Worm (Caenorhabditis elegans) whole organism, midembryonic: ENCODE measurements around the gene F09F9.5.

ENCODE experiments used
- T22C8.4 ChIP-seq: fragments of 200-800 bp; sonication (Bioruptor generic); IDR thresholded peaks from 2 replicates; pipeline ENCODE4 v1.3.6; 2022; ENCODE audit warnings: missing genetic modification characterization, missing compliant biosample characterization
- med-1 ChIP-seq: sonication (generic microtip); optimal IDR thresholded peaks from 2 replicates; lab custom pipeline; 2017; ENCODE audit warnings: missing genetic modification characterization, mild to moderate bottlenecking, missing compliant biosample characterization, antibody characterized with exemption, missing genetic modification reagents; ENCODE audit not compliant: insufficient read depth
- ztf-23 ChIP-seq: fragments of 200-800 bp; sonication (Bioruptor generic); IDR thresholded peaks from 2 replicates; pipeline ENCODE4 v1.3.6; 2022; ENCODE audit warnings: missing genetic modification reagents, missing genetic modification characterization, missing compliant biosample characterization

DNA sequence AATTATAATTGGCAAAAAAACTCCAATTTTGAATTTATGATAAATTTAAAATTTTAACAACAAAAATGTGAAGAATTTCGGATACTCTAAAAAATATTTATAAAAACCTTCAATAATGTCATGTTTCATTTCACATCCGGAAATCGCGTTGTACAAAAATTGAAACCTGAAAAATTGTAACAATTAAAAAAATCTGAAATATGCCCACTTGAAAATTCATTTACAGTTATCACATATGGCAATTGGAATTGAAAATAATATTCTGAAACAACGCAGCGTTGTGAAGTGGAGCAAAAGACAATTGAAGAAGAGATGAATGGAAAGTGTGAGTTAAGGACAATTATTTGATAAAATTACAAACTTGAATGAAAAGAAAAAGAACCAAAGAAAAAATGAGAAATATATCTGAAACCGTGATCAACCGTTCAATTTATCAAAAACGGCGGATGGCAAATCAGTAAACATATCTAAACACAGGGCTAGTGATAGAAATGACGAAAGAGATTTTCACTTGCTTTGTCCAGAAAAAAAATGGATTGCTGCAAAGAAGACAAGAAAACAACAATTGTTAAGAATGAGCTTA lies 30.8 kb downstream of the F09F9.5 start:
- TF ChIP-seq T22C8.4 (GFP tag; lab: Robert Waterston, UW) (no peak), ztf-23 (GFP tag; lab: Robert Waterston, UW) (no peak), med-1 (no peak)
